Fruit fly (Drosophila melanogaster) ovary, adult (tissue): ENCODE results near the gene ttk.

Source experiments
- CG17801 ChIP-seq: fragments of 200-800 bp; optimal IDR thresholded peaks from 2 replicates; lab custom pipeline; 2019; ENCODE audit warnings: missing biosample characterization, mild to moderate bottlenecking, missing genetic modification characterization, moderate library complexity; ENCODE audit not compliant: partially characterized antibody

The ttk gene

DNA sequence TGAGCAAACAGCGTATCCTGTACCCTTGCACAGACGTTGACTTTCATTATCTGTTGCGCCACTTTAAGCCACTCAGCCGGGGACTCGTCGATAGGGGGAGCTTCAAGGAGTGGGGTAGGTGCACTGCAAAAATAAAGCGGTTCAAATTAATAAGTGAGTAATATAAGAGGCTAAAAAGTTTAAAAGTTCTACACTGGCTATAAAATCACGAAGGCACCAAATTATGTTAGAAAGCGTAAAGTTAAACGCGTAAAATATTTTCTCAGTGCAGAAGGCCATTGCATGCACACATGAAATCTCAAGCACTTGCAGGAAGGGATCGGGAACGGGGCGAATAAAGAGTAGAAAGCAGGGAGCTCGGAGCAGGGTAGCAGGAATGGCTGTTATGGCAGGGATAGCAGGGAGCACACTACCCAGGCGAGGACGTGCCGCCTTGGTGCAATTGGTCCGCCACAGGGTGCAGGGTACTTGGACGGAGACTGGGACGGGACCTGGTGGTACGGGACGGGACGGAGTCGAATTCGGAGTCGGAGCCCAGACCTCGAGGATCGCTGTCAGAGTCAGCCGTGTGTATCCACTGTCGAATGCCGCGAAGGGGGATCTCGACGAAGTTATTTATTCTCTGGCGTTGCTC, 15.4 kb upstream of the ttk start:
- no peak for TF ChIP-seq CG17801 (GFP tag; lab: Kevin White, UChicago)

- no peak for TF ChIP-seq CG17801 (GFP tag; lab: Kevin White, UChicago)
Observed at dm6 chr3R:31700212-31700611, 13.5 kb upstream of the ttk start.

DNA sequence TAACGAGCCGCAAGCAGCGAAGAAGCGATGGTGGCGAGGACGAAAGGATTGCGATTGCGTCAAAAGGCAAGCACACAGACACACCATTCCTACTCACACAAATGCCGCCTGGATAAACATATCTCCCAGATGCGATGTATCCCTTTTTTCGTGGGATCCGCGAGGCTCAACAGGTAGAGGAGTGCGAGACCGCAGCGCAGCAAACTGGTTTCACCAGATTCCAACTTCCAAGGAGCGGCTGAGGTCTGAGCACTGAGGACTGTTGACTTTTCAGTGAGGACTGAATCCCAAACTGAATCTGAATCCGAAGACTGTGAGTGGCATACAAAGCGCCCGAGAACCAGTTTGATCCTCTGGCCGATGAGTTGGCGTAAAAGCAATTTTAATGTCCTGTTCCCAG, 11.7 kb upstream of the ttk start:
- no peak for TF ChIP-seq CG17801 (GFP tag; lab: Kevin White, UChicago)

- no peak for TF ChIP-seq CG17801 (GFP tag; lab: Kevin White, UChicago)
Observed at dm6 chr3R:31703370-31703769, 10.3 kb upstream of the ttk start.

DNA sequence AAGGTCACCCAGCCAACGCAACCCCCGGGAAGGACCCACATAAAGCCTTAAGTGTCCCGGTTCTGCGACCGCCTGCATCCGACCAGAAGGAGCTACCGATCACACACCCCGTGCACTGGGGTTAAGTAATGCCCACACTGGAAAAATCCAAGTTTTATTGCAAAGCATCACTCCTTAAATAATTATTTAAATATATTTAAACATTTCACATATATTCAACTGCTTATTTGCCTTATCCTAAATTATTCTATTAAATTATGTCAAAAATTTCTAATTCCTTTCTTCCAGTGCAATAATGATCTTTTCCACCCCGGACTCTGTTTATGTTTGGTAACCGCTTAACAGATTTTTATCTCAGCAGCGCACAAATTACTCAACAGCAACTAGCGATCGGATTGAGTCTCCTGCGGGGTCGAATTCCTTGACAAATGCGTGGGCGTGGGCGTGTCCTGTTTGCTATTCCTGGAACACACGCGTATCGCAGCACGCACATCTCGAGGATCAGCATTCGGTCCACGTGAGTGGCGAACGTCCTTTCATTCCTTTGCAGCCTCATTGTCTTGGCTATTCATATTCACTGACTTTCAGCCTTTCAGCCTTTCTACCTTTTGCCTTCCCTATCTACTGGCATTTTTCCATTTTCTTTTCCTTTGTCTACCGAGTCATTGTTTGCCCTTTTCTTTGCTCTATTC, 9.0 kb upstream of the ttk start:
- TF ChIP-seq CG17801 (GFP tag; lab: Kevin White, UChicago), result no peak

- TF ChIP-seq CG17801 (GFP tag; lab: Kevin White, UChicago), result no peak
Observed at dm6 chr3R:31706142-31706894, 7.3 kb upstream of the ttk start.

DNA sequence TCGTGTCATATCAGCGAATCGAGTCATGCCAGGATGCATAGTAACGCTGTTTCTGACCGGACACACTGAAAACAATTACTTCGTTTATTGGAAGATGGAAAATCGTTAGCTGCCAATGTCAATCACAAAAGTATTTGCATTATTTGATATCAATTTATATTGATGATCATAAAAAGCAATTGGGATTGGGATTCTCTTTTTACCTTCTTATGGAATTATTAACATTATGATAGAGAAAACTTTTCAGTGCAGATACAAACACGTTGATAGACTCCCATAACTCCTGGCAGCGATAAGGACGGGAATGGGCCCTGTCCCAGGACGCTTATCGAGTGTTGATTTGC, 6.8 kb upstream of the ttk start:
- no peak for TF ChIP-seq CG17801 (GFP tag; lab: Kevin White, UChicago)

DNA sequence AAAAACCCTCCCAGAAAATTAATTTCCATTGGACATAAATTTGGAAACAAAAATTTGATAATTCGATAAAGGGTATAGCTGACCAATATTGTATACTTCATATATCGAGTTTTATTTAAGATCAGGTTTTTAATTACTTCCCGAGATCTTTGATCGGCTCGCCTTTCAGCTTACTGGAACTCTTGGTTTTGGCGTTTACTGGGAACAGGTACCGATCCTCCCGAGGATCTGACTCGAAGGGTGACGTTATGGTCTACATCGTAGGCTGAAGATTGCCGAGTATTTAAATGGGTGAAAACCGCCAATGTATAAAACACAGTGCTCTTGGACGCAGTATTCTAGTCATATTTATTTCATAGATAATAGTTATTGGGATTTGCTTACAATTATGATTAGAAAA, 5.4 kb upstream of the ttk start, which contains the start of gene CG42693:
CG42693 (minus strand) TSS at position 101 of the 400 bp plus-strand sequence.
- TF ChIP-seq CG17801 (GFP tag; lab: Kevin White, UChicago), result no peak

- no peak for TF ChIP-seq CG17801 (GFP tag; lab: Kevin White, UChicago)
Observed at dm6 chr3R:31709142-31709541, 4.5 kb upstream of the ttk start.

DNA sequence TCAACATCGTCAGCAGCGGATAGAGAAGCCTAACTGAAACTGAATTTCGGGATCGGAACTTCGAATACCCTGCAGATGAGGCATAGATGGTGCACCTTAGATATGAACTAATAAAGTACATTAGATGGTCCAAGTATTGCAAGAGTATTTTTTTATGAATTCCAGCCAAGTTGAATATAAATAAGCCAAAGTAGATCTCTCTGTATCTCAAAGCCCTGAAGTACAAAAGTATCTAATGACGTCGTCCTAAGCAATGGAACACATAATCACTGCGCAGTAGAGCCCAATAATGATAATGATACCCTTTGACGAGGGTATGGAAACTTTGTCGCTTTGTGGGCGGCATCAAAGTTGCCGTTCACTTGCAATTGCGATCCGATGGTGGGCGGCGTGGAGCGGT, 3.9 kb upstream of the ttk start:
- TF ChIP-seq CG17801 (GFP tag; lab: Kevin White, UChicago), result no peak

DNA sequence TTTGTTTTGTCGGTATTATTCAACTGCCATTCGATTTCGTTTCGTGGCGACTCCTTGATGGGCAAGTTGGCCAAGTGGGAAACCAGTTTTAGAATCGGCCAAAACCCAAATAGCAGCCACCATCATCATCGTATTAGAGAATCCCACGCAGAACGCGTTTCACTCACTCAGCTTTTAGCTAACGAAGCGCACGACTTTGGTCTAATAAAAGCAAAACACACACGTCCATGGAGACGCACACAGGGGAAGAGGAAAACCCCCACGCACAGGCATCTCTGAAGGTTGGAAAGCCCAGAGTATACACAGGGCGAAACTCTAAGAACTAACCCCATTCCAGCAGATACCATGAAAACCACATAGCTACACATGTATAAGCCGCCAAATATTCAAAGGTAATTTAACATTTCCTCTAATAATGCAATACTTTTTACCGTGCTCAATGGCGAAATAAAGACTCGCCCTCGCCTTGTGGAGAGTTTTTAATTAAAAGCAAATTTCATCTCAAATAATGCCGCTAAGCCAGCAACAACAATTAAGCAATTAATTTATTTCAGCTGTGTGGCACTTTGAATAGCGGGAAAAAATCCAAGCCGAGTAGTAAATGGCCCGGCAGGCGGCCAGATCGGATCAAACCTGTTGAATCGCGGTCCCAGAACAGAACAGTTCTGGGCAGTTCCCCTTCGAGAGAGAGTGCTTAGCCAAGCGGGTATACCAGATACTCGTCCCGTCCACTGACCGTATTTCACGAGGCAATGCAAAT, 2.2 kb upstream of the ttk start:
- no peak for TF ChIP-seq CG17801 (GFP tag; lab: Kevin White, UChicago)

DNA sequence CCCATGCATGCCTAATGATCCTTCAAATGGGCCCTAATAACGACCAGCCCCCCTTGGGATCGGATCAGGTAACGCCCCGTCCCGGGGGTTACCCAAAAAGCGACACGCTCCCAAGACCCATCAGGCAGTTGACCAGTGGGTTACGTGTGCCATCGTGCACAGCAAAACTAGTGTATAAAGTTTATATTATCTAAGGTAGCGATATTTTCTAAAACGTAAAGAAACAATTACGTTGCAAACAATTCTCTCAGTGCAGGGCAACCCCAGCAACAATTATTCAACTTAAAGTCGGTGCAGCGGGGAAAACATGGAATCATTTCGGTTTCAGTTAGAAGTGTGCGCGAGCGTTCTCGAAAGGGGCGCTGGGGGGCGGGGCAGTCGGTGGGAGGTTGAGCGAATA, 1.1 kb upstream of the ttk start:
- TF ChIP-seq CG17801 (GFP tag; lab: Kevin White, UChicago), result no peak

- TF ChIP-seq CG17801 (GFP tag; lab: Kevin White, UChicago), result no peak
Observed at dm6 chr3R:31714876-31715712, 1.4 kb downstream of the ttk start.

DNA sequence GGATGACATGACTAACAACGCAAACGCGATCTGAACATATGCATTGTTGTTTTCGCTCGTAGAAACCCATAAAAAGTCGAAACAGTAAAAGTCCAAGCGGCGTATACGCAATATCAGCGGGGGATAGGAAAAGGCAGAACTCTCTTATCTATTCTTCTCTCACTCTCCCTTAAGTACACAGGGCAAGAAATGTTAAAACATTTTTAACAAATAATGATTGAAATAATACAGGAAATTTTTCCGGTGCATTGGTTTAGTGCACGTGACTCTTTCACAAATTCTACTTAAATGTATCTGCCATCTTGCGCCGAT, 2.0 kb downstream of the ttk start:
- TF ChIP-seq CG17801 (GFP tag; lab: Kevin White, UChicago), result no peak
